Worm (Caenorhabditis elegans) whole organism, late embryonic: ENCODE results near the gene K02F6.4.

Experiments used
- ceh-18 ChIP-seq: sonication (generic microtip); optimal IDR thresholded peaks from 2 replicates; lab custom pipeline; 2016; ENCODE audit warnings: missing genetic modification characterization, missing compliant biosample characterization
- che-1 ChIP-seq: sonication (generic microtip); optimal IDR thresholded peaks from 2 replicates; lab custom pipeline; 2016; ENCODE audit warnings: mild to moderate bottlenecking, missing genetic modification characterization, missing compliant biosample characterization
- fkh-10 ChIP-seq: fragments of 150-350 bp; optimal IDR thresholded peaks from 2 replicates; lab custom pipeline; 2014; ENCODE audit warnings: missing biosample characterization, missing genetic modification reagents, missing genetic modification characterization
- lim-6 ChIP-seq: sonication (generic microtip); optimal IDR thresholded peaks from 2 replicates; lab custom pipeline; 2016; ENCODE audit warnings: missing genetic modification characterization, missing compliant biosample characterization
- nfya-1 ChIP-seq: sonication (generic microtip); optimal IDR thresholded peaks from 2 replicates; lab custom pipeline; 2017; ENCODE audit warnings: missing genetic modification characterization, mild to moderate bottlenecking, missing compliant biosample characterization, antibody characterized with exemption, moderate library complexity
- nhr-11 ChIP-seq: fragments of 150-350 bp; optimal IDR thresholded peaks from 2 replicates; lab custom pipeline; 2014; ENCODE audit warnings: missing biosample characterization, missing genetic modification characterization
- odd-2 ChIP-seq: sonication (generic microtip); optimal IDR thresholded peaks from 2 replicates; lab custom pipeline; 2017; ENCODE audit warnings: antibody characterized with exemption, mild to moderate bottlenecking, missing genetic modification characterization, missing compliant biosample characterization
- pag-3 ChIP-seq: sonication (generic microtip); optimal IDR thresholded peaks from 2 replicates; lab custom pipeline; 2016; ENCODE audit warnings: missing compliant biosample characterization, missing genetic modification characterization, borderline replicate concordance
- pha-2 ChIP-seq: sonication (generic microtip); optimal IDR thresholded peaks from 2 replicates; lab custom pipeline; 2017; ENCODE audit warnings: mild to moderate bottlenecking, missing genetic modification characterization, missing compliant biosample characterization
- pha-4 ChIP-seq: fragments of 150-350 bp; optimal IDR thresholded peaks from 2 replicates; lab custom pipeline; 2018; ENCODE audit warnings: missing biosample characterization, missing genetic modification reagents, missing genetic modification characterization
- pqm-1 ChIP-seq: sonication (generic microtip); optimal IDR thresholded peaks from 2 replicates; lab custom pipeline; 2016; ENCODE audit warnings: missing genetic modification characterization, missing compliant biosample characterization
- pros-1 ChIP-seq: fragments of 150-350 bp; optimal IDR thresholded peaks from 2 replicates; lab custom pipeline; 2014; ENCODE audit warnings: missing biosample characterization, missing genetic modification reagents, missing genetic modification characterization
- ztf-16 ChIP-seq: sonication (generic microtip); optimal IDR thresholded peaks from 2 replicates; lab custom pipeline; 2017; ENCODE audit warnings: missing genetic modification characterization, missing compliant biosample characterization

- TF ChIP-seq che-1 (tag; lab: Kevin White, UChicago) (no peak), pqm-1 (tag; lab: Kevin White, UChicago) (no peak), nhr-11 (no peak), pha-4 (tag; lab: Kevin White, UChicago) (no peak), fkh-10 (GFP tag; lab: Kevin White, UChicago) (no peak), ztf-16 (tag; lab: Kevin White, UChicago) (no peak), odd-2 (tag; lab: Kevin White, UChicago) (no peak), nfya-1 (peak; percentile 18), pag-3 (no peak), pha-2 (tag; lab: Kevin White, UChicago) (peak; percentile 25), pros-1 (no peak), lim-6 (tag; lab: Kevin White, UChicago) (no peak), ceh-18 (tag; lab: Kevin White, UChicago) (no peak)
Observed at ce11 chrII:2564899-2565298, 26.6 kb downstream of the K02F6.4 start, which contains the start of gene usp-39.
